Fruit fly (Drosophila melanogaster) whole organism, embryonic: ENCODE data around the gene MED14.

Source experiments
- BtbVII ChIP-seq: fragments of 200-800 bp; sonication (Bioruptor generic); optimal IDR thresholded peaks from 3 replicates; lab custom pipeline; 2017; ENCODE audit warnings: missing biosample characterization, mild to moderate bottlenecking, missing genetic modification characterization
- CG1024 ChIP-seq: fragments of 200-800 bp; sonication (Bioruptor generic); IDR thresholded peaks from 2 replicates; pipeline ENCODE4 v1.3.6; 2022; ENCODE audit warnings: missing biosample characterization, missing genetic modification characterization
- CG10543 ChIP-seq: fragments of 200-800 bp; sonication (Bioruptor generic); optimal IDR thresholded peaks from 3 replicates; lab custom pipeline; 2017; ENCODE audit warnings: missing biosample characterization, mild to moderate bottlenecking, missing genetic modification characterization, moderate library complexity
- CG10959 ChIP-seq: fragments of 200-800 bp; sonication (Bioruptor generic); IDR thresholded peaks from 2 replicates; pipeline ENCODE4 v1.3.6; 2022; ENCODE audit warnings: missing biosample characterization, missing genetic modification characterization
- CG12071 ChIP-seq: fragments of 200-800 bp; sonication (Bioruptor generic); optimal IDR thresholded peaks from 3 replicates; lab custom pipeline; 2018; ENCODE audit warnings: missing biosample characterization, mild to moderate bottlenecking, missing genetic modification characterization
- CG12299 ChIP-seq: fragments of 200-800 bp; sonication (Bioruptor generic); optimal IDR thresholded peaks from 2 replicates; lab custom pipeline; 2018; ENCODE audit warnings: missing biosample characterization, mild to moderate bottlenecking, missing genetic modification characterization
- CG13123 ChIP-seq: fragments of 200-800 bp; sonication (Bioruptor generic); optimal IDR thresholded peaks from 2 replicates; lab custom pipeline; 2016; ENCODE audit warnings: missing biosample characterization, missing genetic modification characterization
- CG13296 ChIP-seq: fragments of 200-800 bp; sonication (Bioruptor generic); optimal IDR thresholded peaks from 3 replicates; lab custom pipeline; 2018; ENCODE audit warnings: missing biosample characterization, mild to moderate bottlenecking, missing genetic modification characterization
- CG15601 ChIP-seq: fragments of 200-800 bp; sonication (Bioruptor generic); optimal IDR thresholded peaks from 3 replicates; lab custom pipeline; 2019; ENCODE audit warnings: missing biosample characterization, mild to moderate bottlenecking, missing genetic modification characterization, moderate library complexity
- CG1647 ChIP-seq: fragments of 200-800 bp; sonication (Bioruptor generic); optimal IDR thresholded peaks from 3 replicates; lab custom pipeline; 2016; ENCODE audit warnings: missing biosample characterization, missing genetic modification characterization
- CG2116 ChIP-seq: fragments of 200-800 bp; sonication (Bioruptor generic); optimal IDR thresholded peaks from 3 replicates; lab custom pipeline; 2018; ENCODE audit warnings: missing biosample characterization, mild to moderate bottlenecking, missing genetic modification characterization
- CG2129 ChIP-seq: fragments of 200-800 bp; sonication (Bioruptor generic); IDR thresholded peaks from 2 replicates; pipeline ENCODE4 v1.3.6; 2022; ENCODE audit warnings: missing biosample characterization, missing genetic modification characterization; ENCODE audit not compliant: partially characterized antibody
- CG2202 ChIP-seq: fragments of 200-800 bp; sonication (Bioruptor generic); optimal IDR thresholded peaks from 2 replicates; lab custom pipeline; 2018; ENCODE audit warnings: missing biosample characterization, mild to moderate bottlenecking, missing genetic modification characterization
- CG2678 ChIP-seq: fragments of 200-800 bp; sonication (Bioruptor generic); optimal IDR thresholded peaks from 3 replicates; lab custom pipeline; 2019; ENCODE audit warnings: missing biosample characterization, mild to moderate bottlenecking, missing genetic modification characterization, moderate library complexity
- CG2712 ChIP-seq: fragments of 200-800 bp; optimal IDR thresholded peaks from 3 replicates; lab custom pipeline; 2019; ENCODE audit warnings: missing biosample characterization, mild to moderate bottlenecking, missing genetic modification characterization, moderate library complexity
- CG31388 ChIP-seq: fragments of 200-800 bp; sonication (Bioruptor generic); optimal IDR thresholded peaks from 2 replicates; lab custom pipeline; 2016; ENCODE audit warnings: missing biosample characterization, missing genetic modification characterization
- CG32772 ChIP-seq: fragments of 200-800 bp; sonication (Bioruptor generic); IDR thresholded peaks from 2 replicates; pipeline ENCODE4 v1.3.6; 2022; ENCODE audit warnings: missing biosample characterization, missing genetic modification characterization
- CG3281 ChIP-seq: fragments of 200-800 bp; sonication (Bioruptor generic); optimal IDR thresholded peaks from 3 replicates; lab custom pipeline; 2017; ENCODE audit warnings: missing biosample characterization, mild to moderate bottlenecking, missing genetic modification characterization
- CG33557 ChIP-seq: fragments of 200-800 bp; sonication (Bioruptor generic); optimal IDR thresholded peaks from 2 replicates; lab custom pipeline; 2019; ENCODE audit warnings: missing biosample characterization, mild to moderate bottlenecking, missing genetic modification characterization, moderate library complexity
- CG4707 ChIP-seq: fragments of 200-800 bp; sonication (Bioruptor generic); optimal IDR thresholded peaks from 2 replicates; lab custom pipeline; 2018; ENCODE audit warnings: missing biosample characterization, mild to moderate bottlenecking, missing genetic modification characterization, moderate library complexity
- CG6765 ChIP-seq: fragments of 200-800 bp; sonication (Bioruptor generic); optimal IDR thresholded peaks from 3 replicates; lab custom pipeline; 2017; ENCODE audit warnings: missing biosample characterization, mild to moderate bottlenecking, missing genetic modification characterization
- CG7271 ChIP-seq: fragments of 200-800 bp; sonication (Bioruptor generic); optimal IDR thresholded peaks from 2 replicates; lab custom pipeline; 2018; ENCODE audit warnings: missing biosample characterization, mild to moderate bottlenecking, missing genetic modification characterization, moderate library complexity
- CG8281 ChIP-seq: fragments of 200-800 bp; sonication (Bioruptor generic); optimal IDR thresholded peaks from 2 replicates; lab custom pipeline; 2018; ENCODE audit warnings: missing biosample characterization, mild to moderate bottlenecking, missing genetic modification characterization, moderate library complexity
- Doc2 ChIP-seq: fragments of 200-800 bp; sonication (Bioruptor generic); IDR thresholded peaks from 2 replicates; pipeline ENCODE4 v1.3.6; 2022; ENCODE audit warnings: missing biosample characterization, missing genetic modification characterization
- HLHmδ ChIP-seq: fragments of 200-800 bp; sonication (Bioruptor generic); optimal IDR thresholded peaks from 2 replicates; lab custom pipeline; 2018; ENCODE audit warnings: missing biosample characterization, mild to moderate bottlenecking, missing genetic modification characterization, moderate library complexity
- Lpt ChIP-seq: fragments of >200 bp; optimal IDR thresholded peaks from 2 replicates; lab custom pipeline; 2018; ENCODE audit warnings: missing biosample characterization, missing genetic modification characterization
- Myb ChIP-seq: fragments of 200-800 bp; sonication (Bioruptor generic); optimal IDR thresholded peaks from 2 replicates; lab custom pipeline; 2016; ENCODE audit warnings: missing biosample characterization, missing genetic modification characterization
- NC2α ChIP-seq: fragments of 200-800 bp; sonication (Bioruptor generic); optimal IDR thresholded peaks from 2 replicates; lab custom pipeline; 2016; ENCODE audit warnings: missing biosample characterization, missing genetic modification characterization
- ash1 ChIP-seq: fragments of 200-800 bp; sonication (Bioruptor generic); optimal IDR thresholded peaks from 2 replicates; lab custom pipeline; 2018; ENCODE audit warnings: missing biosample characterization, mild to moderate bottlenecking, missing genetic modification characterization
- bbx ChIP-seq: fragments of 200-800 bp; sonication (Bioruptor generic); IDR thresholded peaks from 2 replicates; pipeline ENCODE4 v1.3.6; 2022; ENCODE audit warnings: missing biosample characterization, missing genetic modification characterization; ENCODE audit not compliant: partially characterized antibody
- btn ChIP-seq: fragments of 200-800 bp; sonication (Bioruptor generic); optimal IDR thresholded peaks from 2 replicates; lab custom pipeline; 2016; ENCODE audit warnings: missing biosample characterization, missing genetic modification characterization
- dan ChIP-seq: fragments of 200-800 bp; sonication (Bioruptor generic); IDR thresholded peaks from 2 replicates; pipeline ENCODE4 v1.3.6; 2022; ENCODE audit warnings: missing biosample characterization, missing genetic modification characterization
- dmrt99B ChIP-seq: fragments of 200-800 bp; sonication (Bioruptor generic); optimal IDR thresholded peaks from 2 replicates; lab custom pipeline; 2018; ENCODE audit warnings: missing biosample characterization, mild to moderate bottlenecking, missing genetic modification characterization, moderate library complexity
- fu2 ChIP-seq: fragments of 200-800 bp; sonication (Bioruptor generic); optimal IDR thresholded peaks from 2 replicates; lab custom pipeline; 2016; ENCODE audit warnings: missing biosample characterization, missing genetic modification characterization
- gcm ChIP-seq: fragments of 200-800 bp; sonication (Bioruptor generic); optimal IDR thresholded peaks from 2 replicates; lab custom pipeline; 2019; ENCODE audit warnings: missing biosample characterization, mild to moderate bottlenecking, missing genetic modification characterization, moderate library complexity
- ind ChIP-seq: fragments of 200-800 bp; sonication (Bioruptor generic); optimal IDR thresholded peaks from 3 replicates; lab custom pipeline; 2016; ENCODE audit warnings: missing biosample characterization, missing genetic modification characterization
- jing ChIP-seq: fragments of 200-800 bp; sonication (Bioruptor generic); optimal IDR thresholded peaks from 2 replicates; lab custom pipeline; 2018; ENCODE audit warnings: missing biosample characterization, mild to moderate bottlenecking, missing genetic modification characterization
- mirr ChIP-seq: fragments of 200-800 bp; sonication (Bioruptor generic); optimal IDR thresholded peaks from 3 replicates; lab custom pipeline; 2018; ENCODE audit warnings: missing biosample characterization, mild to moderate bottlenecking, missing genetic modification characterization
- mld ChIP-seq: fragments of 200-800 bp; sonication (Bioruptor generic); IDR thresholded peaks from 3 replicates; pipeline ENCODE4 v1.3.6; 2022; ENCODE audit warnings: missing biosample characterization, missing genetic modification characterization; ENCODE audit not compliant: partially characterized antibody
- nau ChIP-seq: fragments of 200-800 bp; sonication (Bioruptor generic); optimal IDR thresholded peaks from 3 replicates; lab custom pipeline; 2017; ENCODE audit warnings: missing biosample characterization, mild to moderate bottlenecking, missing genetic modification characterization, missing genetic modification reagents
- onecut ChIP-seq: fragments of 200-800 bp; sonication (Bioruptor generic); IDR thresholded peaks from 2 replicates; pipeline ENCODE4 v1.3.6; 2022; ENCODE audit warnings: missing biosample characterization, missing genetic modification characterization
- pho ChIP-seq: fragments of 200-800 bp; sonication (Bioruptor generic); optimal IDR thresholded peaks from 2 replicates; lab custom pipeline; 2016; ENCODE audit warnings: missing biosample characterization, missing genetic modification characterization
- rib ChIP-seq: fragments of 200-800 bp; sonication (Bioruptor generic); IDR thresholded peaks from 2 replicates; pipeline ENCODE4 v1.3.6; 2022; ENCODE audit warnings: missing biosample characterization, missing genetic modification characterization
- sd ChIP-seq: fragments of 200-800 bp; sonication (Bioruptor generic); optimal IDR thresholded peaks from 3 replicates; lab custom pipeline; 2018; ENCODE audit warnings: missing biosample characterization, mild to moderate bottlenecking, missing genetic modification characterization, moderate library complexity
- sens-2 ChIP-seq: fragments of 200-800 bp; sonication (Bioruptor generic); IDR thresholded peaks from 2 replicates; pipeline ENCODE4 v1.3.6; 2022; ENCODE audit warnings: missing biosample characterization, missing genetic modification characterization
- sima ChIP-seq: fragments of 200-800 bp; sonication (Bioruptor generic); optimal IDR thresholded peaks from 2 replicates; lab custom pipeline; 2016; ENCODE audit warnings: missing biosample characterization, missing genetic modification characterization
- slbo ChIP-seq: fragments of 200-800 bp; sonication (Bioruptor generic); IDR thresholded peaks from 2 replicates; pipeline ENCODE4 v1.3.6; 2022; ENCODE audit warnings: missing biosample characterization, missing genetic modification characterization
- slp2 ChIP-seq: fragments of 200-800 bp; sonication (Bioruptor generic); optimal IDR thresholded peaks from 2 replicates; lab custom pipeline; 2016; ENCODE audit warnings: missing biosample characterization, missing genetic modification characterization
- z ChIP-seq: fragments of 200-800 bp; sonication (Bioruptor generic); IDR thresholded peaks from 3 replicates; pipeline ENCODE4 v1.3.6; 2022; ENCODE audit warnings: missing biosample characterization, missing genetic modification characterization
- zfh2 ChIP-seq: fragments of 200-800 bp; sonication (Bioruptor generic); optimal IDR thresholded peaks from 2 replicates; lab custom pipeline; 2016; ENCODE audit warnings: missing biosample characterization, missing genetic modification characterization

Gene MED14

dm6 chr3L:640324-640974 is 47.4 kb downstream of the MED14 start (continued):
- peak; percentile 58 for TF ChIP-seq Myb (GFP tag; lab: Kevin White, UChicago)
- peak; percentile 62 for TF ChIP-seq rib
- peak; percentile 54 for TF ChIP-seq CG10543 (GFP tag; lab: Kevin White, UChicago)
- TF ChIP-seq mld (GFP tag; lab: Robert Waterston, UW): no peak
- TF ChIP-seq zfh2: peak; percentile 54
- no peak for TF ChIP-seq CG2129 (GFP tag; lab: Robert Waterston, UW)
- peak; percentile 74 for TF ChIP-seq fu2 (GFP tag; lab: Kevin White, UChicago)
- TF ChIP-seq CG2678 (tag; lab: Kevin White, UChicago): peak; percentile 87
- no peak for TF ChIP-seq bbx
- no peak for TF ChIP-seq ash1 (GFP tag; lab: Kevin White, UChicago)
- peak; percentile 83 for TF ChIP-seq dmrt99B (tag; lab: Kevin White, UChicago)
- TF ChIP-seq sima (GFP tag; lab: Kevin White, UChicago): peak; percentile 67
- TF ChIP-seq sens-2 (GFP tag; lab: Robert Waterston, UW): peak; percentile 78
- peak; percentile 86 for TF ChIP-seq gcm
- TF ChIP-seq CG13296: peak; percentile 65
- peak; percentile 54 for TF ChIP-seq CG2116 (GFP tag; lab: Kevin White, UChicago)
- no peak for TF ChIP-seq sd (tag; lab: Kevin White, UChicago)
- TF ChIP-seq pho (GFP tag; lab: Kevin White, UChicago): peak; percentile 73
- peak; percentile 74 for TF ChIP-seq jing (GFP tag; lab: Kevin White, UChicago)
- no peak for TF ChIP-seq mirr
- peak; percentile 92 for TF ChIP-seq CG2712 (tag; lab: Kevin White, UChicago)
- no peak for TF ChIP-seq Doc2 (GFP tag; lab: Robert Waterston, UW)
- TF ChIP-seq CG1024 (GFP tag; lab: Robert Waterston, UW): peak; percentile 72
- TF ChIP-seq nau (GFP tag; lab: Kevin White, UChicago): peak; percentile 50
- peak; percentile 76 for TF ChIP-seq CG1647 (GFP tag; lab: Kevin White, UChicago)
- peak; percentile 76 for TF ChIP-seq CG12299 (tag; lab: Kevin White, UChicago)
- peak; percentile 33 for TF ChIP-seq CG4707 (GFP tag; lab: Kevin White, UChicago)
- peak; percentile 57 for TF ChIP-seq btn (GFP tag; lab: Kevin White, UChicago)
- TF ChIP-seq CG33557 (GFP tag; lab: Kevin White, UChicago): peak; percentile 93
- no peak; the same call in 1 of the 2 replicates for TF ChIP-seq dan (GFP tag; lab: Robert Waterston, UW)
- no peak for TF ChIP-seq Lpt (GFP tag; lab: Kevin White, UChicago)
- TF ChIP-seq CG32772 (GFP tag; lab: Robert Waterston, UW): peak; percentile 69
- TF ChIP-seq CG7271 (tag; lab: Kevin White, UChicago): peak; percentile 60
- TF ChIP-seq HLHmδ (GFP tag; lab: Kevin White, UChicago): no peak
- peak; percentile 41 for TF ChIP-seq CG12071
- TF ChIP-seq CG6765 (GFP tag; lab: Kevin White, UChicago): peak; percentile 71
- peak; percentile 75 for TF ChIP-seq slp2
- peak; percentile 83 for TF ChIP-seq ind (GFP tag; lab: Kevin White, UChicago)
- TF ChIP-seq CG10959: peak; percentile 80
- peak; percentile 88 for TF ChIP-seq CG15601 (tag; lab: Kevin White, UChicago)
- TF ChIP-seq BtbVII (GFP tag; lab: Kevin White, UChicago): peak; percentile 80
- peak; percentile 79 for TF ChIP-seq CG3281 (GFP tag; lab: Kevin White, UChicago)
- TF ChIP-seq CG2202 (tag; lab: Kevin White, UChicago): peak; percentile 86
- peak; percentile 62 for TF ChIP-seq CG8281 (tag; lab: Kevin White, UChicago)
- peak; percentile 65 for TF ChIP-seq CG13123 (GFP tag; lab: Kevin White, UChicago)
- peak; percentile 49 for TF ChIP-seq NC2α
- TF ChIP-seq CG31388 (GFP tag; lab: Kevin White, UChicago): peak; percentile 45
- peak; percentile 71 for TF ChIP-seq slbo
- peak; percentile 7; the same call in 1 of the 3 replicates for TF ChIP-seq z (GFP tag; lab: Robert Waterston, UW)
- TF ChIP-seq onecut (GFP tag; lab: Robert Waterston, UW): peak; percentile 75
